Worm (Caenorhabditis elegans) whole organism, midembryonic: Measurements from ENCODE around the gene srw-19.
"Not testable (repeated sequence)": the region's sequence is repeated elsewhere in the genome, so short reads cannot be mapped to it uniquely, and the experiment has no call there.

ENCODE experiments used
- T22C8.4 ChIP-seq: fragments of 200-800 bp; sonication (Bioruptor generic); IDR thresholded peaks from 2 replicates; pipeline ENCODE4 v1.3.6; 2022; ENCODE audit warnings: missing genetic modification characterization, missing compliant biosample characterization
- cog-1 ChIP-seq: sonication (generic microtip); optimal IDR thresholded peaks from 2 replicates; lab custom pipeline; 2016; ENCODE audit warnings: missing genetic modification characterization, missing compliant biosample characterization
- flt-1 ChIP-seq: fragments of 200-800 bp; sonication (Bioruptor generic); IDR thresholded peaks from 2 replicates; pipeline ENCODE4 v1.3.6; 2022; ENCODE audit warnings: missing genetic modification characterization, missing compliant biosample characterization
- klf-2 ChIP-seq: fragments of 200-800 bp; sonication (Bioruptor generic); conservative IDR thresholded peaks from 2 replicates; pipeline ENCODE4 v1.3.6; 2022; ENCODE audit warnings: missing genetic modification reagents, missing genetic modification characterization, missing compliant biosample characterization
- med-1 ChIP-seq: sonication (generic microtip); optimal IDR thresholded peaks from 2 replicates; lab custom pipeline; 2017; ENCODE audit warnings: missing genetic modification characterization, mild to moderate bottlenecking, missing compliant biosample characterization, antibody characterized with exemption, missing genetic modification reagents; ENCODE audit not compliant: insufficient read depth
- ref-1 ChIP-seq: fragments of 200-800 bp; sonication (Bioruptor generic); conservative IDR thresholded peaks from 2 replicates; pipeline ENCODE4 v1.3.6; 2022; ENCODE audit warnings: missing genetic modification reagents, missing genetic modification characterization, missing compliant biosample characterization
- tab-1 ChIP-seq: fragments of 200-800 bp; sonication (Bioruptor generic); IDR thresholded peaks from 2 replicates; pipeline ENCODE4 v1.3.6; 2022; ENCODE audit warnings: missing genetic modification characterization, missing compliant biosample characterization
- ztf-23 ChIP-seq: fragments of 200-800 bp; sonication (Bioruptor generic); IDR thresholded peaks from 2 replicates; pipeline ENCODE4 v1.3.6; 2022; ENCODE audit warnings: missing genetic modification reagents, missing genetic modification characterization, missing compliant biosample characterization
- ztf-29 ChIP-seq: fragments of 200-800 bp; sonication (Bioruptor generic); IDR thresholded peaks from 2 replicates; pipeline ENCODE4 v1.3.6; 2022; ENCODE audit warnings: missing genetic modification reagents, missing genetic modification characterization, missing compliant biosample characterization

srw-19 gene

DNA sequence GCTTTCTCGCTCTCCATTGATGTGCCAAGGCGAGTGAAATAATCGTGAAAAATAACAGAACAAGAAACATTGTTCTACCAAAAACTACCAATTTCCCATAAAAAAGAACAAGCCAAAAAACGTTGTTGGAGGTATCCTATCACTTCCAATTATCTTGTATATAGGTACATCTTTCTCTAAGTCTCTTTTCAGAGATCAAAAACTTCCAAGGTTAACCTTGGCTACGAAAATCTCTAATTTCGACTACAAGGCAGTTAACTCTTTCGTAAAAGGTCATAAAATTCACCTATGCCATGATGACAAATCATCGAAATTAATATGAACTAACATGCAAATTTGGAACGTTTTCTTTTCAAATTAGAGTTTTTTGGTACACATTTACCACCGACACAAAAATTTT is 6.7 kb upstream of the srw-19 start, which contains the start of gene cyp-34A1:
Gene cyp-34A1 (minus strand): TSS at position 101 of the 400 bp plus-strand sequence.
- TF ChIP-seq cog-1 (tag; lab: Kevin White, UChicago) (no peak), ref-1 (GFP tag; lab: Robert Waterston, UW) (no peak), ztf-29 (GFP tag; lab: Robert Waterston, UW) (no peak), klf-2 (GFP tag; lab: Robert Waterston, UW) (no peak), med-1 (GFP tag; lab: Kevin White, UChicago) (no peak), ztf-23 (GFP tag; lab: Robert Waterston, UW) (no peak), tab-1 (GFP tag; lab: Robert Waterston, UW) (no peak), flt-1 (GFP tag; lab: Robert Waterston, UW) (no peak)

DNA sequence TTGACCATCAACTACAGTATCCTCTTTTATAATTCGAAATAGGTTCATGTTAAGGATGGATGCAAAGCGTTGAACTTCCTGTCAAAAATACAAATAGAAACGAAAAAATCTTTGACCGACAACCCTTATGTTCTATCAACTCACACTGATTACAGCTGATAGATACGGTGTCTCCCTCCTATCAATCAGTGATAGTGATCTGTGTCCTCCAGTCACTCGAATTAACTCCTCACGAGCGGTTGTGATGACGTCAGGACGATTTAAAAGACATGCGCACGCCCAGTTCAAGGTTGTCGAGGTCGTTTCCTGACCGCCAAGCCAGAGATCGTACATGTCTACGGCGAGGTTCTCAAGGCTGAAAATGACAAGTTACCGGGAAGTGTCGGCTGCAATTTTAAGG is 4.8 kb upstream of the srw-19 start:
- TF ChIP-seq tab-1 (GFP tag; lab: Robert Waterston, UW) = no peak

ce11 chrV:15276915-15277314 is 4.3 kb downstream of the srw-19 start, which contains the start of gene srw-17:
Gene srw-17, minus strand, starts transcription at chrV:15277015.
- TF ChIP-seq ref-1 (GFP tag; lab: Robert Waterston, UW) = no peak
- TF ChIP-seq med-1 (GFP tag; lab: Kevin White, UChicago) = no peak

DNA sequence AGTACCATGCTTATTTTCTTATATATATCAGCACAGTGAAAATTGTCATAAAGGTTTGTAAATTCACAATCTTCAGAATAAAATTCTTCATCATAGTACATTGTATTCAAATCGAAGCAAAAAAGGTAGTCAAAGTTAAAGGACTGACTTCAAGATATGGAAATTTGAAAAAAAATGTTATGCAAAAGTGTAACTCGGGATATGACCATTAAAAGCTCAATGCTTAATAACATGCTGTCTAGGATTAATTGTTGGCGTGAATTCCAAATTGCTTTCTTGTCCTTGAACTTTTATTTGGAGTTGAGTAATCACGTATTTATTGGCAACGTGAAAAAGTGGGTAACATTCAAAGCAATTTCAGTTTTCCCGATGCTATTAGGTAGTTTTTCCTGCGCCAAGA is 6.4 kb downstream of the srw-19 start, which contains the start of gene srw-16:
Gene srw-16 (minus strand): TSS at position 101 of the 400 bp plus-strand sequence.
- no peak for TF ChIP-seq flt-1 (GFP tag; lab: Robert Waterston, UW)
- TF ChIP-seq tab-1 (GFP tag; lab: Robert Waterston, UW) = no peak
- TF ChIP-seq med-1 (GFP tag; lab: Kevin White, UChicago) = no peak
- TF ChIP-seq klf-2 (GFP tag; lab: Robert Waterston, UW) = no peak
- TF ChIP-seq ztf-23 (GFP tag; lab: Robert Waterston, UW) = no peak
- TF ChIP-seq cog-1 (tag; lab: Kevin White, UChicago) = no peak
- TF ChIP-seq ztf-29 (GFP tag; lab: Robert Waterston, UW) = no peak
- no peak for TF ChIP-seq T22C8.4 (GFP tag; lab: Robert Waterston, UW)
- TF ChIP-seq ref-1 (GFP tag; lab: Robert Waterston, UW) = no peak

DNA sequence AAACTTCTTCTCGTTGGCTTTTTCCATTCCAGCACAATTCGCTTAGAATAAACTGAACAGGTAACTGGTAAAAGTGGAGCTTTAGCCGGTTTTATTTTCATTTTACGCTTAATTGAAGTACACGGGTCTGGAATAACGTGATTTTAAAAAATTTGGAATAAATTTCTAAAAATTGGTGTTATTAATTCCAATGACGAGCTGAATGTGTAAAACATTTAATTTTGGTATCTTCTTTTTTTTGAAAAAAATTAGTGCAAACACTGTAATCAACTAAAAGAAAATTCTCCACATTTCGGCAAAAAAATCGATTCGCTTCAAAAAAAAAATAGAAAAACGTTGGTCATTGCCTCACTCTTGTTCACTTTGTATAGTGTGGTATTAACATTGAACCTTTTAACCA is 8.9 kb downstream of the srw-19 start, which contains the start of gene T10H4.4:
Gene T10H4.4 (minus strand): TSS at position 101 of the 400 bp plus-strand sequence.
- no peak for TF ChIP-seq ztf-23 (GFP tag; lab: Robert Waterston, UW)
- TF ChIP-seq cog-1 (tag; lab: Kevin White, UChicago) = no peak
- TF ChIP-seq ztf-29 (GFP tag; lab: Robert Waterston, UW) = no peak

DNA sequence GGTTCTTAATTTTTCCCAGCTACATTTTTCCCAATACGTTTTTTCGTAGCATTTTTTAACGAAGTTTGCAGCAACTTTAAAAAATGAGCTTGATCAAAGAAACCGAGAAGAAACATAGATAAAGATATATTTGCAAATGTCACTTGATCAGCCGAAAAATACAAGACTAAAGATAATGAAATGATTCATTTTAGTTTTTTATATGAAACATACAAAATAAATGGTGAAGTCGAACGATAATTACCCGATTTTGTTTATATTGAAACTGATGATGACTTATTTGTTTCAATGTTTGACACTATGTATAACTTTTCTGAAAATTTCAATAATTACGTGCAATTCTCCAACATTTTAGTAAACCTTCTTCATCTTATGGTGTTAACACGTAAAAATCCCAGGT is 12.9 kb downstream of the srw-19 start, which contains the start of gene srw-22:
Gene srw-22 (plus strand): TSS at position 301 of the 400 bp plus-strand sequence.
- TF ChIP-seq flt-1 (GFP tag; lab: Robert Waterston, UW) (no peak), ztf-29 (GFP tag; lab: Robert Waterston, UW) (no peak)

DNA sequence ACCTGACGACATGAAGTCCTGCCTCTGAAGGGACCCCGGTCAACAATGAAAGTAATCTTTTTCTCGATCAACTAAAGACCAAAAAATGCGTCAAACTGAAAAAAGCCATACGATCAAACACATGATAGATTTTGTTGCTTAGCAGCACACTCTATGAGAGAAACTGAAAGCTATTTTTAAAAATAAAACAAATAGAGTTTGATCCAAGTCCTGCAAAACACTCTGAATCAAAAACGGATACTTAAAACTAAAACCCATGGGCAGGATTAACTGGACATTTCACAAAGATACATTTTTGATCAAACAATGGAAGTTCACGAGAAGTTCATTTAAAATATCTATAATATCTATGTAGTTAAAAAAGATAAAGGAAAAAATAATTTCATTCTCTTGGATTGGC is 13.8 kb downstream of the srw-19 start, which contains the start of gene T10H4.13:
Gene T10H4.13 (minus strand): TSS at position 101 of the 400 bp plus-strand sequence.
- no peak for TF ChIP-seq med-1 (GFP tag; lab: Kevin White, UChicago)

- no peak for TF ChIP-seq klf-2 (GFP tag; lab: Robert Waterston, UW)
- TF ChIP-seq ref-1 (GFP tag; lab: Robert Waterston, UW) = no peak
- no peak for TF ChIP-seq med-1 (GFP tag; lab: Kevin White, UChicago)
- no peak for TF ChIP-seq ztf-23 (GFP tag; lab: Robert Waterston, UW)
- no peak for TF ChIP-seq ztf-29 (GFP tag; lab: Robert Waterston, UW)
- no peak for TF ChIP-seq cog-1 (tag; lab: Kevin White, UChicago)
- no peak for TF ChIP-seq flt-1 (GFP tag; lab: Robert Waterston, UW)
- no peak for TF ChIP-seq T22C8.4 (GFP tag; lab: Robert Waterston, UW)
- no peak for TF ChIP-seq tab-1 (GFP tag; lab: Robert Waterston, UW)
Observed at ce11 chrV:15265814-15266213, 15.4 kb downstream of the srw-19 start, which contains the start of gene M01B2.13. Gene M01B2.13, minus strand, starts transcription at chrV:15265914.

DNA sequence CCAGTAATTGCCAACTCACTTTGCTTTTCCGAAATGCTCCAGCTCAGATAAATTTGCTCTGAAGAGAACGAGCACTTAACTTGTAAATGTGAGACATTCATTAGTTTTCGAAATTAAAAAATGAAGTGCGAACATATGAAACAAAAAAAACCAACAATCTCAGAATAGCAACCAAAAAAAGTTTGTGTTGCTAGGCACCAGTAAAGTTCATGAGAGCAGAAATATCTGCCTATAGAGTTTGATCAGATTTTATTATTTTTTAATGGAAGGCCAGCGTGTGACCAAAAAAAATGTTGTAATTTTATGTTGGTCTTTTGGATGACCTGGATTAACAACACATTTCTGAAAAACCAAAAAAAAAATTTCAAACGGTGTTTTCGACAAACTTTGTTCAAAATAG is 17.0 kb downstream of the srw-19 start, which contains the start of gene M01B2.12:
Gene M01B2.12 (minus strand): TSS at position 101 of the 400 bp plus-strand sequence.
- TF ChIP-seq ztf-29 (GFP tag; lab: Robert Waterston, UW) (no peak), flt-1 (GFP tag; lab: Robert Waterston, UW) (no peak), klf-2 (GFP tag; lab: Robert Waterston, UW) (no peak), cog-1 (tag; lab: Kevin White, UChicago) (no peak), tab-1 (GFP tag; lab: Robert Waterston, UW) (no peak), med-1 (GFP tag; lab: Kevin White, UChicago) (no peak), ref-1 (GFP tag; lab: Robert Waterston, UW) (no peak), T22C8.4 (GFP tag; lab: Robert Waterston, UW) (no peak), ztf-23 (GFP tag; lab: Robert Waterston, UW) (no peak)

DNA sequence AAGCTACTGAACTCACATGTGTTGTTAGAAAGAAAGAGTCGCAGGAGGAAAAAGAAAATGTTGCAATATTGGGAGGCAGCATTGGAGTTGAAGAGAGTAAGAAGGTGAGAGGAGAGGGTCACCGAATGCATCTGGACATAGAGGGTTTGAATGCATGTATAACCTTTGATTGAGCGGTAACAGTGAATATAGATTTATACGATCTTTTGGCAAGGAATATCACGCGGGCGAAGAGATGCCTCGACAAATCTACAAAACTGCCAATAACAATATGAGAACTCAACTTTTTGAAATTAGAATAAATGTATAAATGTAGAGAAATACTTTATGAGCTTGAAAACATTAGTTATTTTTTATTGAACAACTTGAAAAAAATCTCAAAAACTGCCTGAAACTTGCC is 18.8 kb downstream of the srw-19 start, which contains the start of gene M01B2.10:
Gene M01B2.10 (minus strand): TSS at position 101 of the 400 bp plus-strand sequence.
- not testable (repeated sequence) for TF ChIP-seq ztf-29 (GFP tag; lab: Robert Waterston, UW); flt-1 (GFP tag; lab: Robert Waterston, UW); med-1 (GFP tag; lab: Kevin White, UChicago)
